Fruit fly (Drosophila melanogaster): ENCODE data around the gene CG5662.

CG5662 gene

dm6 chrX:15175171-15175883, 34.9 kb upstream of the CG5662 start, which contains the start of gene CG43737 (continued):
- peak; percentile 2 for TF ChIP-seq pita (GFP tag; optimal IDR thresholded peaks at IDR 0.05)
- TF ChIP-seq ftz-f1 (GFP tag; optimal IDR thresholded peaks at IDR 0.05): peak; percentile 3
- TF ChIP-seq CG13287 (GFP tag; IDR thresholded peaks at IDR 0.05; ENCODE audit: partially characterized antibody): 0 out of 2 replicates have a peak, but pooled peaks have one; percentile 13
- TF ChIP-seq jigr1 (GFP tag; IDR thresholded peaks at IDR 0.05): no peak
- peak; percentile 73 for TF ChIP-seq CTCF (GFP tag; optimal IDR thresholded peaks at IDR 0.05)
- TF ChIP-seq abd-A (tag; optimal IDR thresholded peaks at IDR 0.05): peak; percentile 50
- TF ChIP-seq CG10267 (tag; optimal IDR thresholded peaks at IDR 0.05): peak; percentile 20
- no peak for TF ChIP-seq tna (GFP tag; IDR thresholded peaks at IDR 0.05; ENCODE audit: partially characterized antibody)
- 0 out of 3 replicates have a peak, but pooled peaks have one; percentile 40 for TF ChIP-seq Opbp (GFP tag; IDR thresholded peaks at IDR 0.05; ENCODE audit: partially characterized antibody)
- TF ChIP-seq Deaf1 (tag; optimal IDR thresholded peaks at IDR 0.05): peak; percentile 97

- TF ChIP-seq klu (GFP tag; IDR thresholded peaks at IDR 0.05) (no peak), tna (GFP tag; IDR thresholded peaks at IDR 0.05; ENCODE audit: partially characterized antibody) (no peak), CG42726 (GFP tag; IDR thresholded peaks at IDR 0.05; ENCODE audit: partially characterized antibody) (no peak), CG13894 (tag; optimal IDR thresholded peaks at IDR 0.05) (peak; percentile 54), CG7372 (GFP tag; IDR thresholded peaks at IDR 0.05) (no peak), CG1024 (GFP tag; IDR thresholded peaks at IDR 0.05) (no peak), abd-A (tag; optimal IDR thresholded peaks at IDR 0.05) (peak; percentile 93)
Observed at dm6 chrX:15199845-15200432, 10.2 kb upstream of the CG5662 start.

- TF ChIP-seq Ets65A (GFP tag) (peak; percentile 33), emc (GFP tag; optimal IDR thresholded peaks at IDR 0.05) (no peak), CTCF (GFP tag; optimal IDR thresholded peaks at IDR 0.05) (peak; percentile 75)
Observed at dm6 chrX:15203634-15204033, 6.6 kb upstream of the CG5662 start.

- TF ChIP-seq CG12769 (tag; optimal IDR thresholded peaks at IDR 0.05) (no peak), Hmr (GFP tag; optimal IDR thresholded peaks at IDR 0.05) (no peak), Gsc (GFP tag; IDR thresholded peaks at IDR 0.05) (no peak), ttk (GFP tag; IDR thresholded peaks at IDR 0.05) (no peak), CG17385 (GFP tag; optimal IDR thresholded peaks at IDR 0.05) (no peak), bsh (GFP tag; optimal IDR thresholded peaks at IDR 0.05) (no peak), grn (GFP tag; optimal IDR thresholded peaks at IDR 0.05) (no peak), CG10321 (GFP tag; IDR thresholded peaks at IDR 0.05) (no peak), bcd (GFP tag; optimal IDR thresholded peaks at IDR 0.05) (no peak), ash1 (GFP tag; optimal IDR thresholded peaks at IDR 0.05) (no peak), Xbp1 (GFP tag; optimal IDR thresholded peaks at IDR 0.05) (no peak), lola (GFP tag; optimal IDR thresholded peaks at IDR 0.05) (no peak), emc (GFP tag; optimal IDR thresholded peaks at IDR 0.05) (no peak)
Observed at dm6 chrX:15206536-15206935, 3.6 kb upstream of the CG5662 start, which contains the start of gene CG32588. CG32588 (minus strand) TSS chrX:15206636.

dm6 chrX:15216048-15216447, 5.9 kb downstream of the CG5662 start:
- TF ChIP-seq CG17568 (GFP tag; optimal IDR thresholded peaks at IDR 0.05) (peak; percentile 18), CG18011 (GFP tag; optimal IDR thresholded peaks at IDR 0.05) (no peak), Dref (GFP tag; IDR thresholded peaks at IDR 0.05) (no peak), E2f1 (GFP tag; IDR thresholded peaks at IDR 0.05) (peak; percentile 58), Side (GFP tag; optimal IDR thresholded peaks at IDR 0.05) (no peak), mirr (GFP tag; optimal IDR thresholded peaks at IDR 0.05) (no peak), da (GFP tag; optimal IDR thresholded peaks at IDR 0.05) (no peak), knrl (GFP tag; IDR thresholded peaks at IDR 0.05; ENCODE audit: partially characterized antibody) (no peak), sisA (GFP tag; IDR thresholded peaks at IDR 0.05) (peak; percentile 67), sr (GFP tag; IDR thresholded peaks at IDR 0.05) (peak; percentile 23; the same call in 1 of the 3 replicates), bbx (GFP tag; IDR thresholded peaks at IDR 0.05; ENCODE audit: partially characterized antibody) (no peak), ham (GFP tag; IDR thresholded peaks at IDR 0.05) (no peak), bigmax (GFP tag; optimal IDR thresholded peaks at IDR 0.05) (no peak), CG30020 (tag; optimal IDR thresholded peaks at IDR 0.05) (no peak)
